Worm (Caenorhabditis elegans): ENCODE results near the gene Y110A2AL.5.

- TF ChIP-seq mep-1 (tag; optimal IDR thresholded peaks at IDR 0.05) (no peak), lin-29 (GFP tag; IDR thresholded peaks at IDR 0.05) (no peak), nhr-6 (tag; optimal IDR thresholded peaks at IDR 0.05) (no peak), ces-1 (GFP tag; optimal IDR thresholded peaks at IDR 0.05) (no peak), hif-1 (tag; optimal IDR thresholded peaks at IDR 0.05) (no peak), unc-62 (GFP tag; optimal IDR thresholded peaks at IDR 0.05 in 1 of 2) (no peak), unc-62 (tag; optimal IDR thresholded peaks at IDR 0.05) (no peak), nhr-28 (tag; optimal IDR thresholded peaks at IDR 0.05) (no peak), R02D3.7 (tag; optimal IDR thresholded peaks at IDR 0.05) (no peak), lin-13 (GFP tag; optimal IDR thresholded peaks at IDR 0.05) (no peak), ztf-11 (tag; optimal IDR thresholded peaks at IDR 0.05) (no peak), unc-39 (tag; optimal IDR thresholded peaks at IDR 0.05) (no peak), dmd-8 (GFP tag; IDR thresholded peaks at IDR 0.05) (no peak), nhr-111 (GFP tag; optimal IDR thresholded peaks at IDR 0.05) (no peak), lin-39 (tag; optimal IDR thresholded peaks at IDR 0.05) (no peak)
These were observed 30.0 kb downstream of the Y110A2AL.5 start, which contains the start of gene sqv-2 for ce11 chrII:2894295-2894694.

Measured in whole organism, L4 larva.